Worm (Caenorhabditis elegans) whole organism, early embryonic: Measurements from ENCODE around the gene F44E7.4.

Experiments used
- B0310.2 ChIP-seq: sonication (generic microtip); optimal IDR thresholded peaks from 2 replicates; lab custom pipeline; 2016; ENCODE audit warnings: mild to moderate bottlenecking, missing genetic modification characterization, missing compliant biosample characterization
- pes-1 ChIP-seq: fragments of 200-800 bp; sonication (Bioruptor generic); IDR thresholded peaks from 2 replicates; pipeline ENCODE4 v1.3.6; 2022; ENCODE audit warnings: missing genetic modification reagents, missing genetic modification characterization, missing compliant biosample characterization

DNA sequence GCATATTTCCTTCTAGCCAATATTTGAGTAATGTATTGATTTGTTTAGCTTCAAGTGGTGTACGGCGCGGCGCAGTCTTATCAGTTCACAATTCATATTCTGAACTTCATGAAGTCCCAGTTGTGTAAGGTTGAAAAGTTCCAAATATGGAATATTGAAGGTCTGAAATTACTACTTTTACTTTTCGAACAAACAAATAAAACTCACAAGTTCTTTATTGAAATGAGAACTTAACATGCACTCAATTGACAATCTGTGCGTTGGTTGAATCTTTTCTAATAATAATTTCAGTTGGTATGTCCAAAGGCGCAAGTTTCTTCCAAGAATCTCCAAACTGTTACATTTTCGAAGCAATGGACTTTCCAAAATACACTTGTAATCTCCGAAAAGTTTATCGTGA lies 18.0 kb downstream of the F44E7.4 start, which contains the start of gene C53A3.4:
- no peak for TF ChIP-seq B0310.2
- TF ChIP-seq pes-1: no peak
